Worm (Caenorhabditis elegans): ENCODE measurements around the gene H06I04.3.

DNA sequence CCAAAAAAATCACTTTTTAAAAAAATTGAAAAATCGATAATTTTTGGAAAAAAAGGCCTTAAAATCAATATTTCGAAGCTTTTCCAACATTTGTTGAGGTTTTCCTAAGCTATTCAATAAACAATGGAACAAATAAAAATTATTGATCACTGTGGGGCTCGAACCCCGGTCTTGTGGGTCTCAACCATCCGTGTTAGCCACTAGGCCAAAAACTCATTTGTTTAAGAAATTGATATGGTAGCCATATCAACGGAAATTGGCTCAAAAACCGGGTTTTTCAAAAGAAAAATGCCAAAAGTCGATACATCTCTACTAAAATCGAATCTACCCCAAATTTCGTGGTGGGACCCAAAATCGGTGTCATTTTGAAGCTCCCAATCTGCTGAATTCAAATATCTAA is 41.7 kb downstream of the H06I04.3 start:
- no peak for TF ChIP-seq ztf-4 (tag; optimal IDR thresholded peaks at IDR 0.05)
- no peak for TF ChIP-seq mep-1 (tag; optimal IDR thresholded peaks at IDR 0.05)
- no peak for TF ChIP-seq lin-35 (GFP tag; optimal IDR thresholded peaks at IDR 0.05)
- no peak for TF ChIP-seq fkh-10 (GFP tag; optimal IDR thresholded peaks at IDR 0.05)
- no peak for TF ChIP-seq zag-1 (tag; optimal IDR thresholded peaks at IDR 0.05)
- no peak for TF ChIP-seq nhr-237 (tag; optimal IDR thresholded peaks at IDR 0.05)
- no peak for TF ChIP-seq aly-2 (tag; optimal IDR thresholded peaks at IDR 0.05)
- no peak for TF ChIP-seq ama-1 (optimal IDR thresholded peaks at IDR 0.05)
- TF ChIP-seq mdl-1 (tag; optimal IDR thresholded peaks at IDR 0.05) = no peak
- TF ChIP-seq efl-1 (optimal IDR thresholded peaks at IDR 0.05) = no peak
- TF ChIP-seq efl-1 (GFP tag; optimal IDR thresholded peaks at IDR 0.05 in 1 of 2) = no peak
- TF ChIP-seq lin-14 (GFP tag; optimal IDR thresholded peaks at IDR 0.05) = no peak

All from whole organism, L1 larva.